Fruit fly (Drosophila melanogaster): ENCODE measurements around the gene ssp3.

DNA sequence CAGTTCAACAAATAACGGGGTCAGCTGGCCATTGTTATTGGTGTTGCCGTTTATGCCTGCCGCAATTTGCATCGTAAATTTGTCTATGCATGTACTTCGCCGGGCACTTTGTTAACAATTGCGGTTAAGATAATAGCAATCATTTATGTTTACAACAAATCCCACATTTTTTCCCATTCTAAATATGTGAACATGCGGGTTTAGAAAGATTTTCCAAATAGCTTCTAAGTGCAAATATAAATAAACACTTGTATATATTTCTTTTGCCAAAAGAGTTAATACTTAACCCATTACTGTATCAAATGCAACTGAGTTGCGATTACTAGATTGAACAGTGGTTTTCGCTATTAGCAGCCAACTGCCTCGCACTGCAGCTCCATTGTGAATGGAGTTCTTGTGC is 37.2 kb upstream of the ssp3 start:
- TF ChIP-seq cnc (optimal IDR thresholded peaks at IDR 0.05) (no peak), CG5204 (GFP tag; optimal IDR thresholded peaks at IDR 0.05) (no peak), tj (GFP tag; optimal IDR thresholded peaks at IDR 0.05) (no peak), ovo (GFP tag; optimal IDR thresholded peaks at IDR 0.05) (no peak), CG12768 (GFP tag; optimal IDR thresholded peaks at IDR 0.05) (no peak), CG1620 (GFP tag; optimal IDR thresholded peaks at IDR 0.05) (no peak), Hr96 (GFP tag; optimal IDR thresholded peaks at IDR 0.05) (no peak), kay (GFP tag; ENCODE audit: borderline replicate concordance) (no peak), CG14711 (tag; optimal IDR thresholded peaks at IDR 0.05) (no peak), Clk (GFP tag; optimal IDR thresholded peaks at IDR 0.05) (no peak), CG7101 (tag; optimal IDR thresholded peaks at IDR 0.05) (no peak), CG7045 (GFP tag; optimal IDR thresholded peaks at IDR 0.05) (no peak), Crg-1 (GFP tag; optimal IDR thresholded peaks at IDR 0.05) (no peak), CG33017 (tag; optimal IDR thresholded peaks at IDR 0.05) (no peak)
